Fruit fly (Drosophila melanogaster) whole organism, prepupa: ENCODE measurements around the gene ppl.

Experiments
- CG10631 ChIP-seq: fragments of 200-800 bp; sonication (Bioruptor generic); optimal IDR thresholded peaks from 2 replicates; lab custom pipeline; 2016; ENCODE audit warnings: missing biosample characterization, missing genetic modification characterization
- CG10669 ChIP-seq: fragments of 200-800 bp; sonication (Bioruptor generic); optimal IDR thresholded peaks from 3 replicates; lab custom pipeline; 2018; ENCODE audit warnings: missing biosample characterization, mild to moderate bottlenecking, missing genetic modification characterization, moderate library complexity
- CG11294 ChIP-seq: fragments of 200-800 bp; sonication (Bioruptor generic); IDR thresholded peaks from 2 replicates; pipeline ENCODE4 v1.3.6; 2022; ENCODE audit warnings: missing biosample characterization, missing genetic modification characterization
- CG11762 ChIP-seq: fragments of 200-800 bp; sonication (Bioruptor generic); optimal IDR thresholded peaks from 3 replicates; lab custom pipeline; 2016; ENCODE audit warnings: missing biosample characterization, missing genetic modification characterization; ENCODE audit not compliant: insufficient read depth
- CG11902 ChIP-seq: fragments of 200-800 bp; sonication (Bioruptor generic); optimal IDR thresholded peaks from 3 replicates; lab custom pipeline; 2016; ENCODE audit warnings: missing biosample characterization, missing genetic modification characterization
- CG15336 ChIP-seq: fragments of 200-800 bp; sonication (Bioruptor generic); IDR thresholded peaks from 2 replicates; pipeline ENCODE4 v1.3.6; 2022; ENCODE audit warnings: missing biosample characterization, missing genetic modification characterization
- CG1621 ChIP-seq: fragments of 200-800 bp; sonication (Bioruptor generic); optimal IDR thresholded peaks from 3 replicates; lab custom pipeline; 2018; ENCODE audit warnings: missing biosample characterization, mild to moderate bottlenecking, missing genetic modification characterization
- CG16779 ChIP-seq: fragments of 200-800 bp; sonication (Bioruptor generic); optimal IDR thresholded peaks from 3 replicates; lab custom pipeline; 2017; ENCODE audit warnings: missing biosample characterization, mild to moderate bottlenecking, missing genetic modification characterization
- CG3032 ChIP-seq: fragments of 200-800 bp; optimal IDR thresholded peaks from 2 replicates; lab custom pipeline; 2019; ENCODE audit warnings: missing biosample characterization, mild to moderate bottlenecking, missing genetic modification characterization, moderate library complexity
- CG31627 ChIP-seq: fragments of 200-800 bp; sonication (Bioruptor generic); optimal IDR thresholded peaks from 3 replicates; lab custom pipeline; 2016; ENCODE audit warnings: missing biosample characterization, missing genetic modification characterization
- CG32006 ChIP-seq: fragments of 200-800 bp; sonication (Bioruptor generic); optimal IDR thresholded peaks from 3 replicates; lab custom pipeline; 2017; ENCODE audit warnings: missing biosample characterization, mild to moderate bottlenecking, missing genetic modification characterization
- CG34406 ChIP-seq: fragments of 200-800 bp; sonication (Bioruptor generic); optimal IDR thresholded peaks from 3 replicates; lab custom pipeline; 2016; ENCODE audit warnings: missing biosample characterization, missing genetic modification characterization
- CG3919 ChIP-seq: fragments of 200-800 bp; sonication (Bioruptor generic); optimal IDR thresholded peaks from 3 replicates; lab custom pipeline; 2016; ENCODE audit warnings: missing biosample characterization, missing genetic modification characterization
- CG4318 ChIP-seq: fragments of 200-800 bp; sonication (Bioruptor generic); optimal IDR thresholded peaks from 3 replicates; lab custom pipeline; 2017; ENCODE audit warnings: missing biosample characterization, mild to moderate bottlenecking, missing genetic modification characterization
- CG6163 ChIP-seq: fragments of 200-800 bp; sonication (Bioruptor generic); IDR thresholded peaks from 3 replicates; pipeline ENCODE4 v1.3.6; 2022; ENCODE audit warnings: missing biosample characterization, missing genetic modification characterization
- CG6276 ChIP-seq: fragments of 200-800 bp; sonication (Bioruptor generic); optimal IDR thresholded peaks from 2 replicates; lab custom pipeline; 2017; ENCODE audit warnings: missing biosample characterization, mild to moderate bottlenecking, missing genetic modification characterization
- CG6792 ChIP-seq: fragments of 200-800 bp; sonication (Bioruptor generic); optimal IDR thresholded peaks from 3 replicates; lab custom pipeline; 2016; ENCODE audit warnings: missing biosample characterization, missing genetic modification characterization
- CG6808 ChIP-seq: fragments of 200-800 bp; sonication (Bioruptor generic); optimal IDR thresholded peaks from 3 replicates; lab custom pipeline; 2017; ENCODE audit warnings: missing biosample characterization, missing genetic modification characterization, mild to moderate bottlenecking, moderate library complexity, missing genetic modification reagents
- CG7368 ChIP-seq: fragments of 200-800 bp; sonication (Bioruptor generic); optimal IDR thresholded peaks from 3 replicates; lab custom pipeline; 2016; ENCODE audit warnings: missing biosample characterization, missing genetic modification characterization
- CG8119 ChIP-seq: fragments of 200-800 bp; sonication (Bioruptor generic); IDR thresholded peaks from 3 replicates; pipeline ENCODE4 v1.3.6; 2022; ENCODE audit warnings: missing biosample characterization, missing genetic modification characterization
- CG8319 ChIP-seq: fragments of 200-800 bp; sonication (Bioruptor generic); optimal IDR thresholded peaks from 3 replicates; lab custom pipeline; 2016; ENCODE audit warnings: missing biosample characterization, missing genetic modification characterization
- CG8632 ChIP-seq: fragments of 200-800 bp; sonication (Bioruptor generic); optimal IDR thresholded peaks from 3 replicates; lab custom pipeline; 2016; ENCODE audit warnings: missing biosample characterization, missing genetic modification characterization
- CG9139 ChIP-seq: fragments of 200-800 bp; sonication (Bioruptor generic); optimal IDR thresholded peaks from 3 replicates; lab custom pipeline; 2017; ENCODE audit warnings: missing biosample characterization, mild to moderate bottlenecking, missing genetic modification characterization
- Eip75B ChIP-seq: fragments of 200-800 bp; sonication (Bioruptor generic); optimal IDR thresholded peaks from 3 replicates; lab custom pipeline; 2016; ENCODE audit warnings: missing biosample characterization, missing genetic modification characterization
- Eip93F ChIP-seq: fragments of 200-800 bp; sonication (Bioruptor generic); optimal IDR thresholded peaks from 2 replicates; lab custom pipeline; 2016; ENCODE audit warnings: missing biosample characterization, mild to moderate bottlenecking, missing genetic modification characterization
- Ets21C ChIP-seq: fragments of 200-800 bp; sonication (Bioruptor generic); optimal IDR thresholded peaks from 3 replicates; lab custom pipeline; 2016; ENCODE audit warnings: missing biosample characterization, missing genetic modification characterization
- Gug ChIP-seq: fragments of 200-800 bp; sonication (Bioruptor generic); IDR thresholded peaks from 2 replicates; pipeline ENCODE4 v1.3.6; 2022; ENCODE audit warnings: missing biosample characterization, missing genetic modification characterization
- Hr38 ChIP-seq: sonication (Bioruptor generic); optimal IDR thresholded peaks from 2 replicates; lab custom pipeline; 2016; ENCODE audit warnings: missing biosample characterization, missing genetic modification characterization
- Hr4 ChIP-seq: fragments of 200-800 bp; sonication (Bioruptor generic); optimal IDR thresholded peaks from 3 replicates; lab custom pipeline; 2016; ENCODE audit warnings: missing biosample characterization, missing genetic modification characterization
- Met ChIP-seq: fragments of 200-800 bp; sonication (Bioruptor generic); optimal IDR thresholded peaks from 3 replicates; lab custom pipeline; 2016; ENCODE audit warnings: missing biosample characterization, missing genetic modification characterization
- OdsH ChIP-seq: fragments of 200-800 bp; sonication (Bioruptor generic); optimal IDR thresholded peaks from 3 replicates; lab custom pipeline; 2016; ENCODE audit warnings: missing biosample characterization, missing genetic modification characterization
- Smox ChIP-seq: fragments of 200-800 bp; sonication (Bioruptor generic); optimal IDR thresholded peaks from 3 replicates; lab custom pipeline; 2016; ENCODE audit warnings: missing biosample characterization, missing genetic modification characterization
- Sox102F ChIP-seq: fragments of 200-800 bp; sonication (Bioruptor generic); optimal IDR thresholded peaks from 2 replicates; lab custom pipeline; 2016; ENCODE audit warnings: missing biosample characterization, mild to moderate bottlenecking, missing genetic modification characterization
- Sox14 ChIP-seq: fragments of 200-800 bp; sonication (Bioruptor generic); optimal IDR thresholded peaks from 3 replicates; lab custom pipeline; 2016; ENCODE audit warnings: missing biosample characterization, missing genetic modification characterization
- Sox15 ChIP-seq: fragments of 200-800 bp; sonication (Bioruptor generic); optimal IDR thresholded peaks from 3 replicates; lab custom pipeline; 2016; ENCODE audit warnings: missing biosample characterization, missing genetic modification characterization
- acj6 ChIP-seq: fragments of 200-800 bp; sonication (Bioruptor generic); optimal IDR thresholded peaks from 3 replicates; lab custom pipeline; 2016; ENCODE audit warnings: missing biosample characterization, missing genetic modification characterization
- dsx ChIP-seq: fragments of 200-800 bp; optimal IDR thresholded peaks from 3 replicates; lab custom pipeline; 2019; ENCODE audit warnings: missing biosample characterization, mild to moderate bottlenecking, missing genetic modification characterization, moderate library complexity; ENCODE audit not compliant: poor library complexity, severe bottlenecking
- fd59A ChIP-seq: fragments of 200-800 bp; sonication (Bioruptor generic); optimal IDR thresholded peaks from 2 replicates; lab custom pipeline; 2017; ENCODE audit warnings: missing biosample characterization, mild to moderate bottlenecking, missing genetic modification characterization, missing genetic modification reagents
- fkh ChIP-seq: fragments of 200-800 bp; sonication (Bioruptor generic); optimal IDR thresholded peaks from 3 replicates; lab custom pipeline; 2017; ENCODE audit warnings: missing biosample characterization, mild to moderate bottlenecking, missing genetic modification characterization, moderate library complexity
- lz ChIP-seq: fragments of 200-800 bp; sonication (Bioruptor generic); optimal IDR thresholded peaks from 3 replicates; lab custom pipeline; 2016; ENCODE audit warnings: missing biosample characterization, missing genetic modification characterization
- net ChIP-seq: fragments of 200-800 bp; sonication (Bioruptor generic); optimal IDR thresholded peaks from 3 replicates; lab custom pipeline; 2016; ENCODE audit warnings: missing biosample characterization, missing genetic modification characterization
- salr ChIP-seq, 2 experiments: fragments of 200-800 bp; sonication (Bioruptor generic); optimal IDR thresholded peaks; 3 replicates each; lab custom pipeline; 2016 to 2018; ENCODE audit warnings: missing biosample characterization in 2 of 2, missing genetic modification characterization in 2 of 2, mild to moderate bottlenecking in 1 of 2
- spab ChIP-seq: fragments of 200-800 bp; sonication (Bioruptor generic); optimal IDR thresholded peaks from 2 replicates; lab custom pipeline; 2017; ENCODE audit warnings: missing biosample characterization, mild to moderate bottlenecking, missing genetic modification characterization, missing genetic modification reagents
- svp ChIP-seq: fragments of 200-800 bp; sonication (Bioruptor generic); peaks from one replicate; lab custom pipeline; 2016; ENCODE audit warnings: missing biosample characterization, missing genetic modification characterization
- vri ChIP-seq: fragments of 200-800 bp; sonication (Bioruptor generic); optimal IDR thresholded peaks from 3 replicates; lab custom pipeline; 2016; ENCODE audit warnings: missing biosample characterization, mild to moderate bottlenecking, missing genetic modification characterization

The ppl gene

DNA sequence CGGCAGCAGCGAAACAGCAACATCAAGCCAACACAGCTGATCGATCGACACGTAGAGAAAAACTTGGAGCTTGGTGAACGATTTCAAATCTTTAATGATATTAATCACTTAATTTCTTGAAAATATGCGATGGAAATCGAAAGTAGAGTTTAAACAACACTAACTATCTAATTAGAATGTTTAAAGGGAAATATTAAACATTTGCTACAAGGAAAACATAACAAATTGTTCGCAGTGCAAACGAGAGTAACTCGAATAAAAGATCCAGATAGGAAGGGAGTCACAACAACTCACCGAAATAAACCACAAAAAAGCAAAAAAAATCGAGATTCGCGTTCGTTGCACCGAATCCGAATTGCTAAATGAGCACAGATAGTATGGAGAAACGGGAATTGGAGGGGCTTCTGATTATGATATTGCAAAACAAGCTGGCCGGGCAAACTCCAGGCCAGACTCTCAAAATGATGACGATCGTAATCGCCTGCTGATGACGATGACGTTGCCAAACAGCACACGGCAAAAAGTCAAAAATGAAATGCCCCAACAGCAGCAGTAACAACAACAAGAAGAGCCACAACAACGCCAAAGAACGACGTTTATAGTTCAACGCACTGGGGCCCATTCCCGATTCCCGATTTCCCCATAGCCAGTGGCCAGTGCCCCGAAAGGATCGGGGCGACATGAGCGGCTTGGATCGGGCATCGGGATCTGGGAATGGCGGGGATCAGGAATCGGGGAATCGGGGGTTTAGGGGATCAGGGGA, 27.4 kb downstream of the ppl start (continued):
- peak; percentile 98 for TF ChIP-seq dsx (GFP tag; lab: Kevin White, UChicago)
- peak; percentile 97 for TF ChIP-seq CG11762 (GFP tag; lab: Kevin White, UChicago)
- peak; percentile 98 for TF ChIP-seq CG7368 (GFP tag; lab: Kevin White, UChicago)
- peak; percentile 98 for TF ChIP-seq Sox15 (GFP tag; lab: Kevin White, UChicago)
- TF ChIP-seq Hr4 (GFP tag; lab: Kevin White, UChicago) = peak; percentile 83
- peak; percentile 63 for TF ChIP-seq CG11294 (GFP tag; lab: Robert Waterston, UW)
- peak; percentile 99 for TF ChIP-seq spab
- TF ChIP-seq OdsH = peak; percentile 98
- TF ChIP-seq Eip75B = peak; percentile 99
- peak; percentile 99 for TF ChIP-seq CG3919 (GFP tag; lab: Kevin White, UChicago)
- TF ChIP-seq, all 60 proteins: peak for 58

DNA sequence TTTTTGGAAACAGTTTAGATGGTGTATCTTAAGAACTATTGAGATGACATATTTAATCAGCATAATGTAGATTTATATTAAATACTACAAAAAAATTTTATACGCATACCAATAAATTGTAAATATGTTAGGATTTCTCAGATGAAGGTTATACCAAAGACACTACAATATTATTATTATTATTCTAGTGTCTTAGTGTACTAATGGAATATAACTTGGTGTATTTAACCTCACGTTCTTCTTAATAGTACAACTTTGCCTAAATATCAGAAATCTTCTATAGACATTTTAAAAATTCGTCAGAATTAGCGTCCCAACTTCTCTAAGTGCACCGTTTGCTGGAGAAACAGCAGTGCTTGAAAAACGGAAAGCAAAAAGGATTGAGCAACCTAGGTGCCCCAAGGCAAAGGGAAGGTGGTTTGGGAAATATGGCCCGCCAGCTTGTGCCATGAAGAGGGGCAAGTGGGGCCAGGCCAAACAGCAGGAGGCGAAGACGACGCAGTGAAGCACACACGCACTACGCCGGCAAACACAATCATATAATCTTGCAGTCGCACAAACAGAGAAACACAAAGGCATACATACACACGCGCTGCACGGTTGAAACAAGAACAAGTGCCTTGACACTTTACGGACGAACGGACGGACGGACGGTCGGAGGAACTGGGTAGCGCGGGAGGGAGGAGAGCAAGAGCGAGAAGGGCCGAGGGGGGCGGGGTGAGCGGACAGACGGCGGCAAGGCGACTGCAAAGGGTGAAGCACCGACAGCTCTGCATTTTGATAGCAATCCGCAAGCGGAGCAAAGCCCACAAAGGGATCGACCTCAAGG, 28.2 kb downstream of the ppl start:
- TF ChIP-seq svp (GFP tag; lab: Kevin White, UChicago) (peak; percentile 69), dsx (GFP tag; lab: Kevin White, UChicago) (peak; percentile 47), CG11902 (peak; percentile 28), Gug (no peak), fd59A (GFP tag; lab: Kevin White, UChicago) (peak; percentile 51), lz (GFP tag; lab: Kevin White, UChicago) (peak; percentile 59), CG7368 (GFP tag; lab: Kevin White, UChicago) (no peak), CG6163 (GFP tag; lab: Robert Waterston, UW) (peak; percentile 40; the same call in 1 of the 3 replicates), CG8319 (peak; percentile 31), Sox102F (GFP tag; lab: Kevin White, UChicago) (peak; percentile 4), CG6792 (GFP tag; lab: Kevin White, UChicago) (peak; percentile 39), CG8119 (GFP tag; lab: Robert Waterston, UW) (no peak), CG10669 (GFP tag; lab: Kevin White, UChicago) (peak; percentile 80), Sox15 (GFP tag; lab: Kevin White, UChicago) (peak; percentile 31), CG31627 (GFP tag; lab: Kevin White, UChicago) (no peak), fkh (GFP tag; lab: Kevin White, UChicago) (peak; percentile 59), CG4318 (GFP tag; lab: Kevin White, UChicago) (no peak), Hr4 (GFP tag; lab: Kevin White, UChicago) (peak; percentile 25), spab (peak; percentile 79), Met (GFP tag; lab: Kevin White, UChicago) (peak; percentile 49), CG8632 (GFP tag; lab: Kevin White, UChicago) (peak; percentile 55), Smox (GFP tag; lab: Kevin White, UChicago) (peak; percentile 56), CG15336 (GFP tag; lab: Robert Waterston, UW) (no peak), Sox14 (no peak), CG9139 (GFP tag; lab: Kevin White, UChicago) (no peak), salr (GFP tag; optimal IDR thresholded peaks at IDR 0.05; lab: Kevin White, UChicago) (peak; percentile 1 to 80), CG1621 (tag; lab: Kevin White, UChicago) (no peak), Hr38 (no peak), CG16779 (tag; lab: Kevin White, UChicago) (peak; percentile 34), vri (GFP tag; lab: Kevin White, UChicago) (no peak), CG3032 (tag; lab: Kevin White, UChicago) (peak; percentile 77), Eip75B (peak; percentile 27), Ets21C (GFP tag; lab: Kevin White, UChicago) (no peak), acj6 (peak; percentile 65), CG10631 (GFP tag; lab: Kevin White, UChicago) (peak; percentile 83), Eip93F (GFP tag; lab: Kevin White, UChicago) (no peak), net (peak; percentile 34), CG6808 (GFP tag; lab: Kevin White, UChicago) (peak; percentile 66), CG34406 (GFP tag; lab: Kevin White, UChicago) (peak; percentile 53), CG6276 (no peak), OdsH (peak; percentile 47), CG32006 (GFP tag; lab: Kevin White, UChicago) (peak; percentile 36)
